Worm (Caenorhabditis elegans) whole organism, early embryonic: ENCODE measurements around the gene T05B4.12.

ENCODE experiments used
- ama-1 ChIP-seq: fragments of 150-350 bp; optimal IDR thresholded peaks from 2 replicates; lab custom pipeline; 2014
- ceh-36 ChIP-seq: sonication (generic microtip); optimal IDR thresholded peaks from 2 replicates; lab custom pipeline; 2016; ENCODE audit warnings: missing genetic modification characterization, inconsistent platforms, missing compliant biosample characterization
- flt-1 ChIP-seq: fragments of 200-800 bp; sonication (Bioruptor generic); IDR thresholded peaks from 2 replicates; pipeline ENCODE4 v1.3.6; 2022; ENCODE audit warnings: missing genetic modification characterization, missing compliant biosample characterization
- hnd-1 ChIP-seq: sonication (generic microtip); optimal IDR thresholded peaks from 2 replicates; lab custom pipeline; 2016; ENCODE audit warnings: missing genetic modification characterization, missing compliant biosample characterization
- pes-1 ChIP-seq: fragments of 200-800 bp; sonication (Bioruptor generic); IDR thresholded peaks from 2 replicates; pipeline ENCODE4 v1.3.6; 2022; ENCODE audit warnings: missing genetic modification reagents, missing genetic modification characterization, missing compliant biosample characterization
- scrt-1 ChIP-seq: fragments of 200-800 bp; sonication (Bioruptor generic); IDR thresholded peaks from 2 replicates; pipeline ENCODE4 v1.3.6; 2022; ENCODE audit warnings: missing genetic modification characterization, missing compliant biosample characterization
- sea-1 ChIP-seq: fragments of 200-800 bp; sonication (Bioruptor generic); conservative IDR thresholded peaks from 2 replicates; pipeline ENCODE4 v1.3.6; 2022; ENCODE audit warnings: missing genetic modification characterization, missing compliant biosample characterization
- tbx-11 ChIP-seq: fragments of 200-800 bp; sonication (Bioruptor generic); IDR thresholded peaks from 2 replicates; pipeline ENCODE4 v1.3.6; 2022; ENCODE audit warnings: missing genetic modification characterization, missing compliant biosample characterization
- tra-4 ChIP-seq: sonication (generic microtip); optimal IDR thresholded peaks from 2 replicates; lab custom pipeline; 2017; ENCODE audit warnings: missing genetic modification characterization, missing compliant biosample characterization

Gene T05B4.12

ce11 chrV:4081283-4081682, 44.6 kb downstream of the T05B4.12 start, which contains the start of gene srh-211:
Gene srh-211 (minus strand): TSS chrV:4081383.
- TF ChIP-seq ama-1 (lab: Kevin White, UChicago): no peak
- TF ChIP-seq tra-4: no peak

- TF ChIP-seq ama-1 (lab: Kevin White, UChicago) (no peak), scrt-1 (no peak), flt-1 (GFP tag; lab: Robert Waterston, UW) (no peak)
Observed at ce11 chrV:4080546-4080945, 45.3 kb downstream of the T05B4.12 start.

ce11 chrV:4073455-4073854, 52.4 kb downstream of the T05B4.12 start, which contains the start of gene otpl-2:
Gene otpl-2 (plus strand): TSS chrV:4073755.
- TF ChIP-seq sea-1 (GFP tag; lab: Robert Waterston, UW) (no peak), tbx-11 (GFP tag; lab: Robert Waterston, UW) (no peak), hnd-1 (tag; lab: Kevin White, UChicago) (no peak), pes-1 (GFP tag; lab: Robert Waterston, UW) (no peak), ama-1 (lab: Kevin White, UChicago) (no peak), ceh-36 (tag; lab: Kevin White, UChicago) (no peak)
